Worm (Caenorhabditis elegans) whole organism, L4 larva: Measurements from ENCODE around the gene dpf-5.

Experiments
- D1046.2 ChIP-seq: fragments of 200-800 bp; sonication (Bioruptor generic); IDR thresholded peaks from 2 replicates; pipeline ENCODE4 v1.3.6; 2022; ENCODE audit warnings: missing genetic modification characterization, missing compliant biosample characterization
- F10B5.3 ChIP-seq: sonication (generic microtip); optimal IDR thresholded peaks from 2 replicates; lab custom pipeline; 2016; ENCODE audit warnings: mild to moderate bottlenecking, missing genetic modification characterization, missing compliant biosample characterization
- F37D6.2 ChIP-seq: sonication (generic microtip); optimal IDR thresholded peaks from 2 replicates; lab custom pipeline; 2016; ENCODE audit warnings: mild to moderate bottlenecking, missing genetic modification characterization, missing compliant biosample characterization
- R02D3.7 ChIP-seq: fragments of 150-350 bp; sonication (generic microtip); optimal IDR thresholded peaks from 3 replicates; lab custom pipeline; 2014; ENCODE audit warnings: missing biosample characterization, missing genetic modification characterization
- T26A8.4 ChIP-seq: fragments of 200-800 bp; sonication (Bioruptor generic); IDR thresholded peaks from 2 replicates; pipeline ENCODE4 v1.3.6; 2022; ENCODE audit warnings: missing genetic modification characterization, missing compliant biosample characterization
- Y5F2A.4 ChIP-seq: fragments of 200-800 bp; sonication (Bioruptor generic); optimal IDR thresholded peaks from 2 replicates; lab custom pipeline; 2018; ENCODE audit warnings: mild to moderate bottlenecking, missing genetic modification characterization, missing compliant biosample characterization
- ZK337.2 ChIP-seq: fragments of 200-800 bp; sonication (Bioruptor generic); IDR thresholded peaks from 2 replicates; pipeline ENCODE4 v1.3.6; 2022; ENCODE audit warnings: missing genetic modification reagents, missing genetic modification characterization, missing compliant biosample characterization
- aha-1 ChIP-seq: fragments of 150-350 bp; peaks from one replicate; lab custom pipeline; 2014; ENCODE audit warnings: missing biosample characterization, missing genetic modification characterization
- attf-4 ChIP-seq: sonication (generic microtip); optimal IDR thresholded peaks from 3 replicates; lab custom pipeline; 2017; ENCODE audit warnings: missing biosample characterization, missing genetic modification characterization
- ceh-20 ChIP-seq: fragments of 200-800 bp; sonication (Bioruptor generic); IDR thresholded peaks from 2 replicates; pipeline ENCODE4 v1.3.6; 2022; ENCODE audit warnings: missing genetic modification reagents, missing genetic modification characterization, missing compliant biosample characterization
- ceh-28 ChIP-seq: fragments of 150-350 bp; optimal IDR thresholded peaks from 2 replicates; lab custom pipeline; 2014; ENCODE audit warnings: missing biosample characterization, missing genetic modification reagents, missing genetic modification characterization
- ceh-44 ChIP-seq: fragments of 200-800 bp; sonication (Bioruptor generic); IDR thresholded peaks from 2 replicates; pipeline ENCODE4 v1.3.6; 2022; ENCODE audit warnings: missing genetic modification reagents, missing genetic modification characterization, missing compliant biosample characterization
- ctbp-1 ChIP-seq: fragments of 200-800 bp; sonication (Bioruptor generic); IDR thresholded peaks from 2 replicates; pipeline ENCODE4 v1.3.6; 2022; ENCODE audit warnings: missing genetic modification reagents, missing genetic modification characterization, missing compliant biosample characterization
- daf-16 ChIP-seq, 3 experiments: sonication (generic microtip); optimal IDR thresholded peaks; 2 replicates each; lab custom pipeline; 2016 to 2017; ENCODE audit warnings: missing genetic modification characterization in 3 of 3, missing genetic modification reagents in 3 of 3, mild to moderate bottlenecking in 2 of 3, missing compliant biosample characterization in 2 of 3, missing biosample characterization in 1 of 3, moderate library complexity in 1 of 3
- dpl-1 ChIP-seq: fragments of 150-350 bp; optimal IDR thresholded peaks from 2 replicates; lab custom pipeline; 2014; ENCODE audit warnings: missing biosample characterization, missing genetic modification reagents, missing genetic modification characterization
- egl-27 ChIP-seq: sonication (generic microtip); optimal IDR thresholded peaks from 3 replicates; lab custom pipeline; 2017; ENCODE audit warnings: missing biosample characterization, missing genetic modification reagents, missing genetic modification characterization
- egl-43 ChIP-seq: fragments of 200-800 bp; sonication (Bioruptor generic); IDR thresholded peaks from 2 replicates; pipeline ENCODE4 v1.3.6; 2022; ENCODE audit warnings: missing genetic modification reagents, missing genetic modification characterization, missing compliant biosample characterization
- fkh-10 ChIP-seq: fragments of 150-350 bp; optimal IDR thresholded peaks from 2 replicates; lab custom pipeline; 2014; ENCODE audit warnings: missing biosample characterization, missing genetic modification reagents, missing genetic modification characterization
- fos-1 ChIP-seq: fragments of 150-350 bp; optimal IDR thresholded peaks from 2 replicates; lab custom pipeline; 2014; ENCODE audit warnings: missing biosample characterization, missing genetic modification characterization
- gei-8 ChIP-seq: fragments of 200-800 bp; sonication (Bioruptor generic); optimal IDR thresholded peaks from 2 replicates; lab custom pipeline; 2018; ENCODE audit warnings: mild to moderate bottlenecking, missing genetic modification characterization, missing compliant biosample characterization
- hmg-1.1 ChIP-seq: fragments of 200-800 bp; sonication (Bioruptor generic); IDR thresholded peaks from 2 replicates; pipeline ENCODE4 v1.3.6; 2022; ENCODE audit warnings: missing genetic modification reagents, missing genetic modification characterization, missing compliant biosample characterization
- jun-1 ChIP-seq: fragments of 150-350 bp; optimal IDR thresholded peaks from 2 replicates; lab custom pipeline; 2014; ENCODE audit warnings: missing biosample characterization, missing genetic modification reagents, missing genetic modification characterization
- lim-7 ChIP-seq: fragments of 200-800 bp; sonication (Bioruptor generic); IDR thresholded peaks from 2 replicates; pipeline ENCODE4 v1.3.6; 2022; ENCODE audit warnings: missing genetic modification characterization, missing compliant biosample characterization
- lin-29 ChIP-seq: fragments of 200-800 bp; sonication (Bioruptor generic); IDR thresholded peaks from 2 replicates; pipeline ENCODE4 v1.3.6; 2022; ENCODE audit warnings: missing genetic modification reagents, missing genetic modification characterization, missing compliant biosample characterization
- lin-38 ChIP-seq: fragments of 200-800 bp; sonication (Bioruptor generic); IDR thresholded peaks from 2 replicates; pipeline ENCODE4 v1.3.6; 2022; ENCODE audit warnings: missing genetic modification reagents, missing genetic modification characterization, missing compliant biosample characterization
- lir-3 ChIP-seq: sonication (generic microtip); optimal IDR thresholded peaks from 2 replicates; lab custom pipeline; 2016; ENCODE audit warnings: mild to moderate bottlenecking, missing genetic modification characterization, missing compliant biosample characterization
- mes-2 ChIP-seq: sonication (generic microtip); optimal IDR thresholded peaks from 2 replicates; lab custom pipeline; 2016; ENCODE audit warnings: missing genotype, mild to moderate bottlenecking, missing genetic modification characterization, missing compliant biosample characterization; ENCODE audit not compliant: poor library complexity, severe bottlenecking
- nhr-102 ChIP-seq: sonication (generic microtip); optimal IDR thresholded peaks from 2 replicates; lab custom pipeline; 2016; ENCODE audit warnings: mild to moderate bottlenecking, missing genetic modification characterization, moderate library complexity, missing compliant biosample characterization
- nhr-111 ChIP-seq: fragments of 200-800 bp; sonication (Bioruptor generic); optimal IDR thresholded peaks from 2 replicates; lab custom pipeline; 2018; ENCODE audit warnings: mild to moderate bottlenecking, missing genetic modification characterization, missing compliant biosample characterization
- nhr-25 ChIP-seq: sonication (generic microtip); optimal IDR thresholded peaks from 2 replicates; lab custom pipeline; 2017; ENCODE audit warnings: missing genetic modification characterization, mild to moderate bottlenecking, missing compliant biosample characterization, antibody characterized with exemption, moderate library complexity, borderline replicate concordance; ENCODE audit not compliant: insufficient read depth
- nhr-28 ChIP-seq: fragments of 150-350 bp; optimal IDR thresholded peaks from 2 replicates; lab custom pipeline; 2014; ENCODE audit warnings: missing biosample characterization, missing genetic modification characterization
- nhr-41 ChIP-seq: fragments of 200-800 bp; sonication (Bioruptor generic); IDR thresholded peaks from 2 replicates; pipeline ENCODE4 v1.3.6; 2022; ENCODE audit warnings: missing genetic modification reagents, missing genetic modification characterization, missing compliant biosample characterization
- nhr-42 ChIP-seq: fragments of 200-800 bp; sonication (Bioruptor generic); IDR thresholded peaks from 2 replicates; pipeline ENCODE4 v1.3.6; 2022; ENCODE audit warnings: missing genetic modification characterization, missing compliant biosample characterization
- nhr-48 ChIP-seq: sonication (generic microtip); optimal IDR thresholded peaks from 2 replicates; lab custom pipeline; 2016; ENCODE audit warnings: mild to moderate bottlenecking, missing genetic modification characterization, missing compliant biosample characterization
- nhr-6 ChIP-seq: fragments of 150-350 bp; optimal IDR thresholded peaks from 2 replicates; lab custom pipeline; 2014; ENCODE audit warnings: missing biosample characterization, missing genetic modification characterization
- pha-4 ChIP-seq, 2 experiments: fragments of 150-350 bp in 1 of 2; fragments of 200-800 bp in 1 of 2; sonication (Bioruptor generic) in 1 of 2; IDR thresholded peaks in 1 of 2; optimal IDR thresholded peaks in 1 of 2; 2 replicates each; pipeline versions ENCODE4 v1.3.6 to Lab custom; 2014 to 2022; ENCODE audit warnings: missing genetic modification characterization in 2 of 2, missing genetic modification reagents in 2 of 2, missing biosample characterization in 1 of 2, missing compliant biosample characterization in 1 of 2
- php-3 ChIP-seq: fragments of 200-800 bp; sonication (Bioruptor generic); IDR thresholded peaks from 2 replicates; pipeline ENCODE4 v1.3.6; 2022; ENCODE audit warnings: missing genetic modification reagents, missing genetic modification characterization, missing compliant biosample characterization
- skn-1 ChIP-seq: fragments of 150-350 bp; optimal IDR thresholded peaks from 2 replicates; lab custom pipeline; 2014; ENCODE audit warnings: missing biosample characterization, missing genetic modification characterization
- snpc-4 ChIP-seq: fragments of 150-350 bp; optimal IDR thresholded peaks from 2 replicates; lab custom pipeline; 2014; ENCODE audit warnings: missing biosample characterization, missing genetic modification characterization
- tag-97 ChIP-seq: fragments of 200-800 bp; sonication (Bioruptor generic); IDR thresholded peaks from 2 replicates; pipeline ENCODE4 v1.3.6; 2022; ENCODE audit warnings: missing genetic modification characterization, missing compliant biosample characterization
- tra-1 ChIP-seq: fragments of 200-800 bp; sonication (Bioruptor generic); IDR thresholded peaks from 2 replicates; pipeline ENCODE4 v1.3.6; 2022; ENCODE audit warnings: missing genetic modification reagents, missing genetic modification characterization, missing compliant biosample characterization
- unc-130 ChIP-seq: sonication (generic microtip); optimal IDR thresholded peaks from 2 replicates; lab custom pipeline; 2016; ENCODE audit warnings: missing genetic modification reagents, missing genetic modification characterization, missing compliant biosample characterization
- unc-39 ChIP-seq: sonication (generic microtip); optimal IDR thresholded peaks from 2 replicates; lab custom pipeline; 2017; ENCODE audit warnings: missing biosample characterization, missing genetic modification characterization
- vab-7 ChIP-seq: fragments of 200-800 bp; sonication (Bioruptor generic); IDR thresholded peaks from 2 replicates; pipeline ENCODE4 v1.3.6; 2022; ENCODE audit warnings: missing genetic modification reagents, missing genetic modification characterization, missing compliant biosample characterization
- zfp-2 ChIP-seq: sonication (generic microtip); optimal IDR thresholded peaks from 2 replicates; lab custom pipeline; 2016; ENCODE audit warnings: mild to moderate bottlenecking, missing genetic modification characterization, missing compliant biosample characterization
- ztf-7 ChIP-seq: fragments of 150-350 bp; optimal IDR thresholded peaks from 2 replicates; lab custom pipeline; 2014; ENCODE audit warnings: missing biosample characterization, missing genetic modification characterization

The dpf-5 gene

ce11 chrIV:4807219-4807618, 833 bp upstream of the dpf-5 start, which contains the start of gene H06H21.11:
Gene H06H21.11 (minus strand): TSS chrIV:4807319.
- peak; percentile 35; the same call in 1 of the 2 replicates for TF ChIP-seq lin-38 (GFP tag; lab: Robert Waterston, UW)
- peak; percentile 37; the same call in 1 of the 2 replicates for TF ChIP-seq pha-4 (GFP tag; IDR thresholded peaks at IDR 0.05; lab: Robert Waterston, UW)
- no peak for TF ChIP-seq pha-4 (tag; optimal IDR thresholded peaks at IDR 0.05; lab: Kevin White, UChicago)
- TF ChIP-seq aha-1 (tag; lab: Kevin White, UChicago): peak; percentile 25
- no peak for TF ChIP-seq lim-7 (GFP tag; lab: Robert Waterston, UW)

- TF ChIP-seq daf-16 (GFP tag; optimal IDR thresholded peaks at IDR 0.05; lab: Kevin White, UChicago) (no peak), daf-16 (tag; optimal IDR thresholded peaks at IDR 0.05; lab: Kevin White, UChicago) (no peak), lin-38 (GFP tag; lab: Robert Waterston, UW) (peak; percentile 22; the same call in 1 of the 2 replicates)
- TF ChIP-seq, all 104 proteins: peak for 1
Observed at ce11 chrIV:4802494-4802893, 3.9 kb downstream of the dpf-5 start, which contains the start of gene dpf-7. Gene dpf-7 (minus strand): TSS chrIV:4802594.

- TF ChIP-seq fkh-10 (GFP tag; lab: Kevin White, UChicago) (no peak), ceh-44 (GFP tag; lab: Robert Waterston, UW) (no peak), egl-27 (no peak), skn-1 (tag; lab: Kevin White, UChicago) (no peak), F37D6.2 (tag; lab: Kevin White, UChicago) (no peak), R02D3.7 (tag; lab: Kevin White, UChicago) (no peak), nhr-111 (GFP tag; lab: Kevin White, UChicago) (no peak), ceh-28 (tag; lab: Kevin White, UChicago) (peak; percentile 7), gei-8 (no peak), jun-1 (tag; lab: Kevin White, UChicago) (no peak), php-3 (no peak), ctbp-1 (GFP tag; lab: Robert Waterston, UW) (no peak), nhr-6 (tag; lab: Kevin White, UChicago) (no peak), ztf-7 (tag; lab: Kevin White, UChicago) (no peak), D1046.2 (GFP tag; lab: Robert Waterston, UW) (no peak), snpc-4 (no peak), fos-1 (no peak), F10B5.3 (tag; lab: Kevin White, UChicago) (no peak), lin-29 (GFP tag; lab: Robert Waterston, UW) (no peak), nhr-48 (no peak), unc-130 (GFP tag; lab: Kevin White, UChicago) (peak; percentile 22), lin-38 (GFP tag; lab: Robert Waterston, UW) (peak; percentile 93), mes-2 (tag; lab: Kevin White, UChicago) (peak; percentile 67), ceh-20 (GFP tag; lab: Robert Waterston, UW) (no peak), nhr-102 (tag; lab: Kevin White, UChicago) (no peak), tra-1 (GFP tag; lab: Robert Waterston, UW) (no peak), attf-4 (tag; lab: Kevin White, UChicago) (no peak), aha-1 (tag; lab: Kevin White, UChicago) (no peak), ZK337.2 (no peak), T26A8.4 (GFP tag; lab: Robert Waterston, UW) (no peak), nhr-28 (no peak), nhr-25 (tag; lab: Kevin White, UChicago) (peak; percentile 48), dpl-1 (GFP tag; lab: Kevin White, UChicago) (peak; percentile 33), zfp-2 (tag; lab: Kevin White, UChicago) (no peak), egl-43 (GFP tag; lab: Robert Waterston, UW) (no peak), unc-39 (tag; lab: Kevin White, UChicago) (no peak), nhr-41 (no peak), Y5F2A.4 (GFP tag; lab: Kevin White, UChicago) (no peak), lir-3 (tag; lab: Kevin White, UChicago) (no peak), vab-7 (GFP tag; lab: Robert Waterston, UW) (no peak), tag-97 (GFP tag; lab: Robert Waterston, UW) (no peak), hmg-1.1 (GFP tag; lab: Robert Waterston, UW) (no peak), lim-7 (GFP tag; lab: Robert Waterston, UW) (no peak), nhr-42 (no peak)
Observed at ce11 chrIV:4799114-4799513, 7.3 kb downstream of the dpf-5 start, which contains the start of gene eor-1. Gene eor-1 (minus strand): TSS chrIV:4799178.
